Worm (Caenorhabditis elegans): ENCODE results near the gene eif-2Bgamma.
"Not testable (repeated sequence)": the region's sequence is repeated elsewhere in the genome, so short reads cannot be mapped to it uniquely, and the experiment has no call there.

The eif-2Bgamma gene

DNA sequence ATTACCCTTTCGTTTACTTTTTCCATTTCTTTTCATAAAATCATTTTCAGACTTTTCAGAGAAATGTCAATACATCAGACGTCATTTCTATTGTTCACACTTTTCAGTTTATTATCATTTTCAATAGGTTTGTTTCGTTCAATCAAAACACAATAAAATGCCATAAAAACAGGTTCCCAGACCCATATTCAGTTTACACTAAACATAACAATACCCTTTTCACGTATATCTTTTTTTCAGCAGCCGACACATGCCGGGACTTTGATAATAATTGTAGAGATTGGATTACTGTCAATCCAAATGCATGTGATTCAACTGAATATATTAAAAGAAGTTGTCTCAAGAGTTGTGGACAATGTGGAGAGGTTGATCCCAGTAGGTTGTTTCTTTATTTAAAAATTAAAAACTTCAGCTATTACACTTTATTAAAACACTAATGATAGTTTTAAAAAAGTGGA lies 22.4 kb upstream of the eif-2Bgamma start, which contains the start of gene C15F1.1:
Gene C15F1.1, plus strand, starts transcription at position 51 of the 458 bp plus-strand sequence.
- TF ChIP-seq ccch-3 (GFP tag; optimal IDR thresholded peaks at IDR 0.05) (no peak), snpc-4 (GFP tag; optimal IDR thresholded peaks at IDR 0.05) (no peak), snpc-4 (tag; optimal IDR thresholded peaks at IDR 0.05) (peak in 2 of 4 experiments; percentile 32 to 56), tbx-9 (tag; optimal IDR thresholded peaks at IDR 0.05; ENCODE audit: borderline replicate concordance) (no peak), mxl-1 (tag; optimal IDR thresholded peaks at IDR 0.05) (no peak), ets-4 (GFP tag; optimal IDR thresholded peaks at IDR 0.05) (no peak), ceh-40 (GFP tag; IDR thresholded peaks at IDR 0.05) (no peak)

DNA sequence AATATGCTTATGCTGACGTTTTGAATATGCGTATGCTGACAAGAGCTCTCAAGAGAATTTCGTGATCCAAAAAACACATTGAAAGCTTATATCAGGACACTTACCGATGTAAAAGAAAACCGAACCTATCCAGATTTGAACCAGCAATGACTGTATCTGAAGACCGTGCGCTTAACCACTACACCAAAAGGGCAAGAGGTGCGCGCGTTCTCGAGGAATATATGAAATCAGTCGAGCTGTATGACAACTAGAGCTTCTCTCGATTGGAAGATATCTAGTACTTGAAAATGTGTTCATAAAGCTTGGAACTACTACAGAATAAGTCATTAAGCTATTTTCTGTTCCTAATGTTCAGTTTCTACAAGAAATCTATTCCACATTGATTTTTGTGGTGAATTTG lies 15.5 kb upstream of the eif-2Bgamma start:
- TF ChIP-seq B0261.1 (tag; optimal IDR thresholded peaks at IDR 0.05): peak; percentile 3
- TF ChIP-seq tbp1 (GFP tag; optimal IDR thresholded peaks at IDR 0.05): peak; percentile 59

DNA sequence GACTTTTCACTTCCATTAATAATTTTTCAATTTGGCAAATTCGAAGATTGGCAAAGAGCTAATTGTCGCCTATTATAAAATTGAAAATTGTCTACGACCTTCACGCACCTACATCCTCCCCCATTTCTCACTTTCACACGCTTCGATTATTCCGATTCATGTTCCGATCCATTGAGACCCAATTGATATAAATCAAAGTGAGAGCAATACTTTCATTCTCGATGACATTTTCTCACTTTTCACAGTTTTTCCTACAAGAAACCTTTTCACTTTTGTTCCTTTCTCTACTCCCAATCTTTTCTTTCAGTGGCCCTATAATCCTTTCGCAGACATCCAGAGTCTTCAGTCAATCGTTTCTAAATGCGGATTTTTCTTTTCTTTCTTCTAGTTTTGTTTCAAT lies 12.2 kb upstream of the eif-2Bgamma start, which contains the start of gene C15F1.2:
Gene C15F1.2, plus strand, starts transcription at position 308 of the 400 bp plus-strand sequence.
- TF ChIP-seq lsl-1 (GFP tag; optimal IDR thresholded peaks at IDR 0.05) (no peak), unc-130 (GFP tag; optimal IDR thresholded peaks at IDR 0.05) (no peak), ceh-58 (GFP tag; IDR thresholded peaks at IDR 0.05) (no peak), egl-44 (GFP tag; IDR thresholded peaks at IDR 0.05) (no peak), die-1 (tag; optimal IDR thresholded peaks at IDR 0.05) (no peak), him-1 (tag; optimal IDR thresholded peaks at IDR 0.05) (no peak), madf-6 (GFP tag; IDR thresholded peaks at IDR 0.05) (no peak), ztf-22 (GFP tag; optimal IDR thresholded peaks at IDR 0.05) (no peak), ceh-91 (GFP tag; IDR thresholded peaks at IDR 0.05) (no peak)

DNA sequence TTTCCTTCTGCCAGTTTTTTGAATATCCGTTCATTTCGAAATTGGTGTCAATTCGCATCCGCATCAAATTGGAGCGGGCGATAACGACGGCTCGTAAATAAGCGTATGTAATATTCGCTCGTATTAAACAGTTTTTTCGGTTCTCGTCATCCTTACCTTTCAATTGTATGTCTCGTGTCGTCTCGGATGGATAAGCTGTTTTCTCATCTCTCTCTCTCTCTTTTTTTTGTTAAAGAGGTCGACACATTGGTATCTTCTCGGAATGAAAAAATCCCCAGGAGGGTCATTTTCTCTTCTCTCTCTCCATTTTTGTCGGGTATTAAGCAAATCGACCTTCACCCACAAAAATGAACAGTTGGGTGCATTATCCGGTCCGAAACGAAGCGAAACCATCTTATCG lies 11.5 kb upstream of the eif-2Bgamma start:
- TF ChIP-seq efl-1 (GFP tag; optimal IDR thresholded peaks at IDR 0.05) (no peak), mxl-1 (tag; optimal IDR thresholded peaks at IDR 0.05) (no peak), F55B11.4 (tag; optimal IDR thresholded peaks at IDR 0.05; ENCODE audit: borderline replicate concordance, insufficient read depth) (no peak), nfya-1 (tag; optimal IDR thresholded peaks at IDR 0.05; ENCODE audit: borderline replicate concordance, insufficient read depth) (no peak), sptf-2 (GFP tag; optimal IDR thresholded peaks at IDR 0.05) (no peak), snpc-4 (GFP tag; optimal IDR thresholded peaks at IDR 0.05) (no peak), snpc-4 (tag; optimal IDR thresholded peaks at IDR 0.05) (no peak), F57A8.1 (GFP tag; optimal IDR thresholded peaks at IDR 0.05) (no peak), hlh-26 (GFP tag; conservative IDR thresholded peaks at IDR 0.05) (no peak), F23B12.7 (tag; optimal IDR thresholded peaks at IDR 0.05; ENCODE audit: insufficient read depth) (no peak), rec-8 (tag; optimal IDR thresholded peaks at IDR 0.05) (no peak), lir-1 (GFP tag; conservative IDR thresholded peaks at IDR 0.05) (no peak), ztf-18 (tag; optimal IDR thresholded peaks at IDR 0.05) (no peak), egrh-3 (GFP tag; IDR thresholded peaks at IDR 0.05) (no peak), atf-7 (tag; optimal IDR thresholded peaks at IDR 0.05) (no peak), ceh-91 (GFP tag; IDR thresholded peaks at IDR 0.05) (no peak), Y53G8AR.9 (GFP tag; conservative IDR thresholded peaks at IDR 0.05) (no peak), snpc-3.4 (tag; optimal IDR thresholded peaks at IDR 0.05) (no peak)

DNA sequence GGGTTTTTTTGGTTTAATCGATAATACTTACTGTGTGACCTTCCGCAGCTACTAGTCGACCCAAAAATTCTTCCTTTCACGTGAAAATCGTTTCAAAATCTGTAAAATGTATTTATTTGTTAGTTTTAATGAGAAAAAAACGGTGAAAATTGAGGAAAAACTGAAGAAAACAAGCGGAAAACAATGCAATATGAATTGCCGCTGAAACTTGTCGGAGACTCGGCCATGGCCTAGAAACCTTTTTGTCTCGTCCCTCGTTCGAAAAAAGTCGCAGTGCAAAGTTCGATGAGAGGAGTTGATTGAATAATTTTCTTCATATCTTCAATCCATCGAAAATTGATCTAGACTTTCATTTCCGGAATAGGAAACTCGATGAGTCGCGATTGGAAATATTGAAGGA lies 10.3 kb upstream of the eif-2Bgamma start, which contains the start of gene C15F1.8:
Gene C15F1.8, minus strand, starts transcription at position 101 of the 400 bp plus-strand sequence.
- not testable (repeated sequence) for TF ChIP-seq mxl-1 (tag; optimal IDR thresholded peaks at IDR 0.05); madf-6 (GFP tag; IDR thresholded peaks at IDR 0.05); sea-2 (GFP tag; IDR thresholded peaks at IDR 0.05)

Data from whole organism, young adult.